Worm (Caenorhabditis elegans): ENCODE results near the gene M03E7.1.

The M03E7.1 gene

DNA sequence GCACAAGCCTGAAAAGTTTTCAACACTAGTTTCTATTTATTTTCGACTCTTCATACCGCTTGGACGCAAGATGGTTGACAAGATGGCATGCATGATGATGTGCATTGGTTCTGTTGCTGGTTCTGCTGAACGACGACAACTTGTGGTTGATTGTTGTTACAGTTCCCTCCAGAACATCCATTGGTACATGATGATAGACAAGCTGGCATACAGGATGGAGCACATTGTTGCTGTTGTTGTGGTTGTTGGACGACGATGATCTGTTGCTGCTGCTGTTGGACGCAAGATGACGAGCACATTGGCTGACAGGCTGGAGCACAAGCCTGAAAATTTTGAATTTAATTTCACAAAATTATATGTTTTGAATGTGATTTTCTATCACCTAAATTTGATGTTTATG, 50.8 kb downstream of the M03E7.1 start:
- TF ChIP-seq pha-2 (tag; optimal IDR thresholded peaks at IDR 0.05) = no peak
- no peak for TF ChIP-seq fkh-6 (tag; optimal IDR thresholded peaks at IDR 0.05)
- TF ChIP-seq ahr-1 (tag; optimal IDR thresholded peaks at IDR 0.05) = no peak
- no peak for TF ChIP-seq hlh-15 (tag; optimal IDR thresholded peaks at IDR 0.05)
- TF ChIP-seq sox-2 (GFP tag; IDR thresholded peaks at IDR 0.05) = no peak
- no peak for TF ChIP-seq ceh-9 (tag; optimal IDR thresholded peaks at IDR 0.05)
- no peak for TF ChIP-seq nhr-232 (tag; optimal IDR thresholded peaks at IDR 0.05)
